Worm (Caenorhabditis elegans): ENCODE data around the gene daf-2.

- TF ChIP-seq alr-1 (tag; optimal IDR thresholded peaks at IDR 0.05) (no peak), nhr-10 (tag; optimal IDR thresholded peaks at IDR 0.05) (no peak), peb-1 (tag; optimal IDR thresholded peaks at IDR 0.05) (no peak), nhr-237 (tag; optimal IDR thresholded peaks at IDR 0.05) (no peak), egl-27 (tag; optimal IDR thresholded peaks at IDR 0.05) (no peak), ama-1 (optimal IDR thresholded peaks at IDR 0.05) (no peak), fos-1 (tag; optimal IDR thresholded peaks at IDR 0.05) (no peak), zag-1 (tag; optimal IDR thresholded peaks at IDR 0.05) (no peak), sem-4 (tag; optimal IDR thresholded peaks at IDR 0.05) (no peak)
These were observed 6.2 kb downstream of the daf-2 start for ce11 chrIII:3034458-3034857.

Data from whole organism, L2 larva.